Fruit fly (Drosophila melanogaster) whole organism, embryonic: ENCODE results near the gene Rrp1.

Experiments used
- Awh ChIP-seq: fragments of 200-800 bp; sonication (Bioruptor generic); IDR thresholded peaks from 2 replicates; pipeline ENCODE4, ENCODE4 v1.3.6; 2022; ENCODE audit warnings: missing biosample characterization, missing genetic modification characterization
- BEAF-32 ChIP-seq: fragments of 200-800 bp; sonication (Bioruptor generic); optimal IDR thresholded peaks from 3 replicates; lab custom pipeline; 2017; ENCODE audit warnings: missing biosample characterization, missing genetic modification characterization, mild to moderate bottlenecking, moderate library complexity, missing genetic modification reagents
- CG11247 ChIP-seq: fragments of 200-800 bp; sonication (Bioruptor generic); IDR thresholded peaks from 2 replicates; pipeline ENCODE4 v1.3.6; 2022; ENCODE audit warnings: missing biosample characterization, missing genetic modification characterization
- CG14860 ChIP-seq: fragments of 200-800 bp; sonication (Bioruptor generic); IDR thresholded peaks from 3 replicates; pipeline ENCODE4 v1.3.6; 2022; ENCODE audit warnings: missing biosample characterization, missing genetic modification characterization; ENCODE audit not compliant: partially characterized antibody
- CG1792 ChIP-seq: fragments of 200-800 bp; sonication (Bioruptor generic); optimal IDR thresholded peaks from 2 replicates; lab custom pipeline; 2016; ENCODE audit warnings: missing biosample characterization, missing genetic modification characterization
- CG18011 ChIP-seq: fragments of 200-800 bp; sonication (Bioruptor generic); optimal IDR thresholded peaks from 2 replicates; lab custom pipeline; 2017; ENCODE audit warnings: missing biosample characterization, missing genetic modification characterization, mild to moderate bottlenecking, moderate library complexity, missing genotype
- CG18262 ChIP-seq: fragments of 200-800 bp; optimal IDR thresholded peaks from 3 replicates; lab custom pipeline; 2019; ENCODE audit warnings: missing biosample characterization, mild to moderate bottlenecking, missing genetic modification characterization, moderate library complexity
- CG2116 ChIP-seq: fragments of 200-800 bp; sonication (Bioruptor generic); optimal IDR thresholded peaks from 3 replicates; lab custom pipeline; 2018; ENCODE audit warnings: missing biosample characterization, mild to moderate bottlenecking, missing genetic modification characterization
- CG2875 ChIP-seq: fragments of 200-800 bp; sonication (Bioruptor generic); optimal IDR thresholded peaks from 2 replicates; lab custom pipeline; 2017; ENCODE audit warnings: missing biosample characterization, mild to moderate bottlenecking, missing genetic modification characterization, missing genetic modification reagents
- CG31224 ChIP-seq: fragments of 200-800 bp; sonication (Bioruptor generic); IDR thresholded peaks from 2 replicates; pipeline ENCODE4 v1.3.6; 2022; ENCODE audit warnings: missing biosample characterization, missing genetic modification characterization
- CG32532 ChIP-seq: fragments of 200-800 bp; sonication (Bioruptor generic); IDR thresholded peaks from 2 replicates; pipeline ENCODE4 v1.3.6; 2022; ENCODE audit warnings: missing biosample characterization, missing genetic modification characterization
- CG32772 ChIP-seq: fragments of 200-800 bp; sonication (Bioruptor generic); IDR thresholded peaks from 2 replicates; pipeline ENCODE4 v1.3.6; 2022; ENCODE audit warnings: missing biosample characterization, missing genetic modification characterization
- CG42726 ChIP-seq: fragments of 200-800 bp; sonication (Bioruptor generic); IDR thresholded peaks from 2 replicates; pipeline ENCODE4 v1.3.6; 2022; ENCODE audit warnings: missing biosample characterization, missing genetic modification characterization; ENCODE audit not compliant: partially characterized antibody
- CG4820 ChIP-seq: fragments of 200-800 bp; sonication (Bioruptor generic); optimal IDR thresholded peaks from 3 replicates; lab custom pipeline; 2016; ENCODE audit warnings: missing biosample characterization, missing genetic modification characterization
- CG4854 ChIP-seq: fragments of 200-800 bp; sonication (Bioruptor generic); optimal IDR thresholded peaks from 2 replicates; lab custom pipeline; 2016; ENCODE audit warnings: missing biosample characterization, missing genetic modification characterization, inconsistent platforms
- CG6791 ChIP-seq: fragments of 200-800 bp; sonication (Bioruptor generic); IDR thresholded peaks from 3 replicates; pipeline ENCODE4 v1.3.6; 2022; ENCODE audit warnings: missing biosample characterization, missing genetic modification characterization; ENCODE audit not compliant: partially characterized antibody
- CG6813 ChIP-seq: fragments of 200-800 bp; sonication (Bioruptor generic); optimal IDR thresholded peaks from 2 replicates; lab custom pipeline; 2017; ENCODE audit warnings: missing biosample characterization, missing genetic modification characterization, mild to moderate bottlenecking, moderate library complexity, missing genetic modification reagents
- CG7786 ChIP-seq: fragments of 200-800 bp; sonication (Bioruptor generic); optimal IDR thresholded peaks from 2 replicates; lab custom pipeline; 2016; ENCODE audit warnings: missing biosample characterization, missing genetic modification characterization
- CG7963 ChIP-seq: fragments of 200-800 bp; sonication (Bioruptor generic); IDR thresholded peaks from 3 replicates; pipeline ENCODE4 v1.3.6; 2022; ENCODE audit warnings: missing biosample characterization, missing genetic modification characterization; ENCODE audit not compliant: partially characterized antibody
- CG9727 ChIP-seq: fragments of 200-800 bp; sonication (Bioruptor generic); optimal IDR thresholded peaks from 3 replicates; lab custom pipeline; 2017; ENCODE audit warnings: missing biosample characterization, mild to moderate bottlenecking, missing genetic modification characterization
- Deaf1 ChIP-seq: fragments of 200-800 bp; optimal IDR thresholded peaks from 3 replicates; lab custom pipeline; 2019; ENCODE audit warnings: missing biosample characterization, mild to moderate bottlenecking, missing genetic modification characterization, moderate library complexity
- Dip2 ChIP-seq: fragments of 200-800 bp; sonication (Bioruptor generic); IDR thresholded peaks from 2 replicates; pipeline ENCODE4 v1.3.6; 2022; ENCODE audit warnings: missing biosample characterization, missing genetic modification characterization
- E2f1 ChIP-seq: fragments of 200-800 bp; sonication (Bioruptor generic); IDR thresholded peaks from 2 replicates; pipeline ENCODE4 v1.3.6; 2022; ENCODE audit warnings: missing biosample characterization, missing genetic modification characterization
- ERR ChIP-seq: fragments of 200-800 bp; sonication (Bioruptor generic); optimal IDR thresholded peaks from 2 replicates; lab custom pipeline; 2016; ENCODE audit warnings: missing biosample characterization, missing genetic modification characterization
- Fer2 ChIP-seq: fragments of 200-800 bp; sonication (Bioruptor generic); optimal IDR thresholded peaks from 2 replicates; lab custom pipeline; 2018; ENCODE audit warnings: missing biosample characterization, mild to moderate bottlenecking, missing genetic modification characterization, moderate library complexity
- Gsc ChIP-seq: fragments of 200-800 bp; sonication (Bioruptor generic); IDR thresholded peaks from 2 replicates; pipeline ENCODE4 v1.3.6; 2022; ENCODE audit warnings: missing biosample characterization, missing genetic modification characterization
- HLH54F ChIP-seq: fragments of 200-800 bp; sonication (Bioruptor generic); optimal IDR thresholded peaks from 3 replicates; lab custom pipeline; 2016; ENCODE audit warnings: missing biosample characterization, missing genetic modification characterization
- Hr78 ChIP-seq, 2 experiments: fragments of 200-800 bp in 1 of 2; fragments of >200 bp in 1 of 2; sonication (Bioruptor generic) in 1 of 2; optimal IDR thresholded peaks; 2 replicates each; lab custom pipeline; 2017 to 2019; ENCODE audit warnings: missing biosample characterization in 2 of 2, missing genetic modification characterization in 2 of 2, mild to moderate bottlenecking in 1 of 2, moderate library complexity in 1 of 2
- Oli ChIP-seq: fragments of 200-800 bp; sonication (Bioruptor generic); optimal IDR thresholded peaks from 2 replicates; lab custom pipeline; 2018; ENCODE audit warnings: missing biosample characterization, mild to moderate bottlenecking, missing genetic modification characterization, moderate library complexity
- Pdp1 ChIP-seq, 2 experiments: fragments of 200-800 bp; sonication (Bioruptor generic); optimal IDR thresholded peaks; 3 replicates each; lab custom pipeline; 2016; ENCODE audit warnings: missing biosample characterization in 2 of 2, missing genetic modification characterization in 2 of 2, mild to moderate bottlenecking in 1 of 2, moderate library complexity in 1 of 2
- Rx ChIP-seq: fragments of 200-800 bp; sonication (Bioruptor generic); IDR thresholded peaks from 2 replicates; pipeline ENCODE4 v1.3.6; 2022; ENCODE audit warnings: missing biosample characterization, missing genetic modification characterization
- Scr ChIP-seq: fragments of 200-800 bp; sonication (Bioruptor generic); IDR thresholded peaks from 2 replicates; pipeline ENCODE4 v1.3.6; 2022; ENCODE audit warnings: missing biosample characterization, missing genetic modification characterization; ENCODE audit not compliant: partially characterized antibody
- Side ChIP-seq: fragments of 200-800 bp; sonication (Bioruptor generic); optimal IDR thresholded peaks from 2 replicates; lab custom pipeline; 2016; ENCODE audit warnings: missing biosample characterization, missing genetic modification characterization
- Ssrp ChIP-seq: fragments of 200-800 bp; sonication (Bioruptor generic); optimal IDR thresholded peaks from 2 replicates; lab custom pipeline; 2018; ENCODE audit warnings: missing biosample characterization, mild to moderate bottlenecking, missing genetic modification characterization, moderate library complexity
- Taf1 ChIP-seq: fragments of 200-800 bp; sonication (Bioruptor generic); IDR thresholded peaks from 2 replicates; pipeline ENCODE4 v1.3.6; 2022; ENCODE audit warnings: missing biosample characterization, missing genetic modification characterization
- ac ChIP-seq: fragments of 200-800 bp; sonication (Bioruptor generic); optimal IDR thresholded peaks from 3 replicates; lab custom pipeline; 2017; ENCODE audit warnings: missing biosample characterization, mild to moderate bottlenecking, missing genetic modification characterization
- aop ChIP-seq: fragments of 200-800 bp; sonication (Bioruptor generic); IDR thresholded peaks from 2 replicates; pipeline ENCODE4 v1.3.6; 2022; ENCODE audit warnings: missing biosample characterization, missing genetic modification characterization
- crol ChIP-seq: fragments of 200-800 bp; sonication (Bioruptor generic); IDR thresholded peaks from 2 replicates; pipeline ENCODE4 v1.3.6; 2022; ENCODE audit warnings: missing biosample characterization, missing genetic modification characterization
- dm ChIP-seq: fragments of 200-800 bp; sonication (Bioruptor generic); optimal IDR thresholded peaks from 3 replicates; lab custom pipeline; 2016; ENCODE audit warnings: missing biosample characterization, missing genetic modification characterization
- en ChIP-seq: fragments of 200-800 bp; sonication (Bioruptor generic); optimal IDR thresholded peaks from 2 replicates; lab custom pipeline; 2016; ENCODE audit warnings: missing biosample characterization, missing genetic modification characterization
- esg ChIP-seq: fragments of 200-800 bp; sonication (Bioruptor generic); conservative IDR thresholded peaks from 2 replicates; pipeline ENCODE4 v1.3.6; 2022; ENCODE audit warnings: missing biosample characterization, missing genetic modification characterization
- gcm ChIP-seq: fragments of 200-800 bp; sonication (Bioruptor generic); optimal IDR thresholded peaks from 2 replicates; lab custom pipeline; 2019; ENCODE audit warnings: missing biosample characterization, mild to moderate bottlenecking, missing genetic modification characterization, moderate library complexity
- hth ChIP-seq: fragments of >200 bp; optimal IDR thresholded peaks from 2 replicates; lab custom pipeline; 2017; ENCODE audit warnings: inconsistent platforms
- ken ChIP-seq: fragments of 200-800 bp; sonication (Bioruptor generic); IDR thresholded peaks from 3 replicates; pipeline ENCODE4 v1.3.6; 2022; ENCODE audit warnings: missing biosample characterization, missing genetic modification characterization
- pan ChIP-seq, 4 experiments: fragments of >200 bp in 3 of 4; fragments of 200-800 bp in 1 of 4; sonication (Bioruptor generic) in 1 of 4; optimal IDR thresholded peaks in 3 of 4; IDR thresholded peaks in 1 of 4; 2 replicates each; pipeline versions ENCODE4 v1.3.6 to Lab custom; 2017 to 2022; ENCODE audit warnings: missing biosample characterization in 2 of 4, missing genetic modification characterization in 2 of 4, mixed read lengths in 1 of 4
- pho ChIP-seq: fragments of 200-800 bp; sonication (Bioruptor generic); optimal IDR thresholded peaks from 2 replicates; lab custom pipeline; 2016; ENCODE audit warnings: missing biosample characterization, missing genetic modification characterization
- tap ChIP-seq: fragments of 200-800 bp; optimal IDR thresholded peaks from 3 replicates; lab custom pipeline; 2019; ENCODE audit warnings: missing biosample characterization, mild to moderate bottlenecking, missing genetic modification characterization, moderate library complexity
- trh ChIP-seq: fragments of 200-800 bp; sonication (Bioruptor generic); optimal IDR thresholded peaks from 2 replicates; lab custom pipeline; 2016; ENCODE audit warnings: missing biosample characterization, missing genetic modification characterization
- unc-4 ChIP-seq: fragments of 200-800 bp; sonication (Bioruptor generic); IDR thresholded peaks from 2 replicates; pipeline ENCODE4 v1.3.6; 2022; ENCODE audit warnings: missing biosample characterization, missing genetic modification characterization; ENCODE audit not compliant: partially characterized antibody
- z ChIP-seq: fragments of 200-800 bp; sonication (Bioruptor generic); IDR thresholded peaks from 3 replicates; pipeline ENCODE4 v1.3.6; 2022; ENCODE audit warnings: missing biosample characterization, missing genetic modification characterization

Gene Rrp1

DNA sequence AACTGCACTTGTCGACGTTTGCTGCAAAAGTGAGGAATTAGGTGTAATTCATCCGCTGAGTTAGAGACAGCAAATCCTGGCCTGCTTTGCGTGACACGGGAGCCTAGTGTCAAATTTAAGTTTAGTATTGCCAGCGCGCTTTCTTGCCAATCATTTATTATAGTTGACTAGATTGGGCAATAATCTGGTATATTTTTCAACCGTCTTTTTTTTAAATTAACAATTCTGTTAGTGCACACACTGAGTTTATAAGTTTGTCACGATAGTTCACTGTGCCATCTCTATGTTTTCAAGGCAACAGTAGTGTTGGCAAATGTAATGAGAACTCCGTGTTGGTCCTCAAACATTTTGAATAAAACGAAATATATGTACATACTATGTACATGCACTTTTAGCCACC lies 4.5 kb upstream of the Rrp1 start, which contains the start of the genes CG9641 and CG3165 (continued):
- TF ChIP-seq gcm (GFP tag; lab: Kevin White, UChicago) (no peak), hth (lab: Kevin White, UChicago) (no peak), CG18011 (peak; percentile 48), Pdp1 (GFP tag; optimal IDR thresholded peaks at IDR 0.05; lab: Kevin White, UChicago) (peak; percentile 88 to 90), CG1792 (GFP tag; lab: Kevin White, UChicago) (peak; percentile 80), en (GFP tag; lab: Kevin White, UChicago) (peak; percentile 59), Gsc (GFP tag; lab: Robert Waterston, UW) (no peak), BEAF-32 (GFP tag; lab: Kevin White, UChicago) (peak; percentile 95), CG18262 (tag; lab: Kevin White, UChicago) (peak; percentile 85), Ssrp (tag; lab: Kevin White, UChicago) (peak; percentile 79), CG4820 (peak; percentile 90), E2f1 (GFP tag; lab: Robert Waterston, UW) (peak; percentile 74), Awh (GFP tag; lab: Robert Waterston, UW) (peak; percentile 64; the same call in 1 of the 2 replicates), ac (no peak), z (GFP tag; lab: Robert Waterston, UW) (no peak), CG42726 (GFP tag; lab: Robert Waterston, UW) (no peak; the same call in 1 of the 2 replicates), Scr (GFP tag; lab: Robert Waterston, UW) (peak; percentile 97), trh (GFP tag; lab: Kevin White, UChicago) (peak; percentile 53), CG32772 (GFP tag; lab: Robert Waterston, UW) (peak; percentile 73), unc-4 (GFP tag; lab: Robert Waterston, UW) (peak; percentile 97), ERR (GFP tag; lab: Kevin White, UChicago) (peak; percentile 85), tap (no peak), CG31224 (GFP tag; lab: Robert Waterston, UW) (peak; percentile 49; the same call in 1 of the 2 replicates), CG7963 (peak; percentile 64), dm (GFP tag; lab: Kevin White, UChicago) (peak; percentile 77), CG9727 (GFP tag; lab: Kevin White, UChicago) (peak; percentile 80), esg (GFP tag; lab: Robert Waterston, UW) (peak; percentile 69), CG7786 (GFP tag; lab: Kevin White, UChicago) (peak; percentile 89), CG6813 (GFP tag; lab: Kevin White, UChicago) (no peak), Oli (tag; lab: Kevin White, UChicago) (peak; percentile 75), crol (GFP tag; lab: Robert Waterston, UW) (no peak), CG14860 (GFP tag; lab: Robert Waterston, UW) (peak; percentile 95), aop (GFP tag; lab: Robert Waterston, UW) (no peak), Taf1 (GFP tag; lab: Robert Waterston, UW) (peak; percentile 58; the same call in 1 of the 2 replicates), CG4854 (GFP tag; lab: Kevin White, UChicago) (peak; percentile 78), CG32532 (peak; percentile 85), CG6791 (GFP tag; lab: Robert Waterston, UW) (peak; percentile 92), ken (GFP tag; lab: Robert Waterston, UW) (peak; percentile 86), pho (peak; percentile 83), pan (optimal IDR thresholded peaks at IDR 0.05; lab: Kevin White, UChicago) (no peak), pan (GFP tag; optimal IDR thresholded peaks at IDR 0.05 in 1 of 2, IDR thresholded peaks at IDR 0.05 in 1 of 2) (peak in 1 of 2 experiments; percentile 79), HLH54F (peak; percentile 93), Rx (GFP tag; lab: Robert Waterston, UW) (peak; percentile 66), Hr78 (GFP tag; optimal IDR thresholded peaks at IDR 0.05; lab: Kevin White, UChicago) (no peak), CG2116 (GFP tag; lab: Kevin White, UChicago) (peak; percentile 72), CG11247 (GFP tag; lab: Robert Waterston, UW) (peak; percentile 80), Side (peak; percentile 90), Deaf1 (tag; lab: Kevin White, UChicago) (no peak), CG2875 (GFP tag; lab: Kevin White, UChicago) (peak; percentile 33), Fer2 (tag; lab: Kevin White, UChicago) (peak; percentile 70), Dip2 (GFP tag; lab: Robert Waterston, UW) (no peak)
